Fruit fly (Drosophila melanogaster) whole organism, prepupa: ENCODE data around the gene CG14234.

ENCODE experiments used
- CG11294 ChIP-seq: fragments of 200-800 bp; sonication (Bioruptor generic); IDR thresholded peaks from 2 replicates; pipeline ENCODE4 v1.3.6; 2022; ENCODE audit warnings: missing biosample characterization, missing genetic modification characterization
- CG16779 ChIP-seq: fragments of 200-800 bp; sonication (Bioruptor generic); optimal IDR thresholded peaks from 3 replicates; lab custom pipeline; 2017; ENCODE audit warnings: missing biosample characterization, mild to moderate bottlenecking, missing genetic modification characterization
- CG3919 ChIP-seq: fragments of 200-800 bp; sonication (Bioruptor generic); optimal IDR thresholded peaks from 3 replicates; lab custom pipeline; 2016; ENCODE audit warnings: missing biosample characterization, missing genetic modification characterization
- Sox102F ChIP-seq: fragments of 200-800 bp; sonication (Bioruptor generic); optimal IDR thresholded peaks from 2 replicates; lab custom pipeline; 2016; ENCODE audit warnings: missing biosample characterization, mild to moderate bottlenecking, missing genetic modification characterization
- fkh ChIP-seq: fragments of 200-800 bp; sonication (Bioruptor generic); optimal IDR thresholded peaks from 3 replicates; lab custom pipeline; 2017; ENCODE audit warnings: missing biosample characterization, mild to moderate bottlenecking, missing genetic modification characterization, moderate library complexity
- salr ChIP-seq, 2 experiments: fragments of 200-800 bp; sonication (Bioruptor generic); optimal IDR thresholded peaks; 3 replicates each; lab custom pipeline; 2016 to 2018; ENCODE audit warnings: missing biosample characterization in 2 of 2, missing genetic modification characterization in 2 of 2, mild to moderate bottlenecking in 1 of 2

DNA sequence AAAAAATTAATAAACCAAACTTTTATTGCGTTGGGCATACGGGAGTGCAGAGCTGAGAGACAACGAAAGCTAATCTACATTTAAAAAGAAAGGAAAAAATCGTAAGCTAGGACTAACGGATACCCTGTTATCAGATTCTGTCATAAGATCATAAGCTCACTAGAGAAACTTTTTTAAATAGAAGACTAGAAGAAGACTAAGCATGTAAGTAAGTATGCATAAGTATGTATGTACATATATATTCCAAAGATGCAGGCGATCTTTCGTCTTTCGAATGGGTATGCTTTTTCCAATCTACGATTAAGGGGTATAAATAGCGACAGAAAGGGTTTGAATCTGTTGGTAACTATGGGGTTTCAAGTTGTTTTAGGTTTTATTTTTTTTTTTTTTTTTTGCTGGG lies 49.5 kb downstream of the CG14234 start:
- no peak for TF ChIP-seq CG11294
- TF ChIP-seq CG3919 (GFP tag; lab: Kevin White, UChicago): peak; percentile 20
- no peak for TF ChIP-seq Sox102F (GFP tag; lab: Kevin White, UChicago)
- TF ChIP-seq salr (GFP tag; optimal IDR thresholded peaks at IDR 0.05; lab: Kevin White, UChicago): no peak
- no peak for TF ChIP-seq CG16779
- TF ChIP-seq fkh (GFP tag; lab: Kevin White, UChicago): no peak
